Worm (Caenorhabditis elegans) whole organism, L3 larva: Measurements from ENCODE around the gene sra-12.

ENCODE experiments used
- egl-5 ChIP-seq: fragments of 150-350 bp; optimal IDR thresholded peaks from 2 replicates; lab custom pipeline; 2017; ENCODE audit warnings: missing biosample characterization, missing genetic modification reagents, missing genetic modification characterization, inconsistent platforms
- nhr-237 ChIP-seq: fragments of 150-350 bp; optimal IDR thresholded peaks from 2 replicates; lab custom pipeline; 2014; ENCODE audit warnings: missing biosample characterization, missing genetic modification characterization

DNA sequence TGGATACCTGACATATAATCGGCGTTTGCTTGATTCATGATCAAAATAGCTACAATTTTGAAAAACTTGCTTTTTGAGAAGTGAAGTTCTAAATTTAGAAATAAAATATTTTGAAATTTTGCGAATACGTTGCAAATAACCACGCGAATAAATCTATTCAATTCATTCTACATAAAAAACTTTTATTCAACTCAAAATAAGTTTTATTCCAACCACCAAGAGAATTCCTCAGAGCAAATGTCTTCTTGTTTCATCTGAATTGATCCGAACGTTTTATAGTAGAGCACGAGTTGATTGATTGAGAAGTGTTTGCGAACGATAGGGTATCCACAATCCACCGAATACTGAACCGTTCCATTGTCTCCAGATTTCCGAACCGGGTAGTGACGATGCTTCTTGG is 11.5 kb upstream of the sra-12 start, which contains the start of gene F44F4.9:
- TF ChIP-seq egl-5 (tag; lab: Kevin White, UChicago) (no peak), nhr-237 (tag; lab: Kevin White, UChicago) (no peak)
